Fruit fly (Drosophila melanogaster) whole organism, embryonic: ENCODE results near the gene Rpp20.

Experiments used
- Abd-B ChIP-seq: fragments of 200-800 bp; sonication (Bioruptor generic); optimal IDR thresholded peaks from 2 replicates; lab custom pipeline; 2018; ENCODE audit warnings: missing biosample characterization, mild to moderate bottlenecking, missing genetic modification characterization, moderate library complexity
- Bgb ChIP-seq: fragments of 200-800 bp; sonication (Bioruptor generic); IDR thresholded peaks from 2 replicates; pipeline ENCODE4 v1.3.6; 2022; ENCODE audit warnings: missing biosample characterization, missing genetic modification characterization; ENCODE audit not compliant: partially characterized antibody
- CG10267 ChIP-seq: fragments of 200-800 bp; sonication (Bioruptor generic); optimal IDR thresholded peaks from 2 replicates; lab custom pipeline; 2018; ENCODE audit warnings: missing biosample characterization, mild to moderate bottlenecking, missing genetic modification characterization, moderate library complexity
- CG10462 ChIP-seq: fragments of 200-800 bp; sonication (Bioruptor generic); optimal IDR thresholded peaks from 2 replicates; lab custom pipeline; 2016; ENCODE audit warnings: missing biosample characterization, missing genetic modification characterization
- CG10654 ChIP-seq: fragments of 200-800 bp; sonication (Bioruptor generic); optimal IDR thresholded peaks from 2 replicates; lab custom pipeline; 2016; ENCODE audit warnings: missing biosample characterization, missing genetic modification characterization
- CG11398 ChIP-seq: fragments of 200-800 bp; sonication (Bioruptor generic); optimal IDR thresholded peaks from 2 replicates; lab custom pipeline; 2016; ENCODE audit warnings: missing biosample characterization, missing genetic modification characterization
- CG12659 ChIP-seq: fragments of 200-800 bp; sonication (Bioruptor generic); optimal IDR thresholded peaks from 3 replicates; lab custom pipeline; 2017; ENCODE audit warnings: mild to moderate bottlenecking, missing biosample characterization, missing genetic modification reagents, missing genetic modification characterization
- CG13287 ChIP-seq: fragments of 200-800 bp; sonication (Bioruptor generic); IDR thresholded peaks from 2 replicates; pipeline ENCODE4 v1.3.6; 2022; ENCODE audit warnings: missing biosample characterization, missing genetic modification characterization; ENCODE audit not compliant: partially characterized antibody
- CG14441 ChIP-seq: fragments of 200-800 bp; sonication (Bioruptor generic); IDR thresholded peaks from 2 replicates; pipeline ENCODE4 v1.3.6; 2022; ENCODE audit warnings: missing biosample characterization, missing genetic modification characterization
- CG2120 ChIP-seq: fragments of 200-800 bp; sonication (Bioruptor generic); optimal IDR thresholded peaks from 3 replicates; lab custom pipeline; 2016; ENCODE audit warnings: missing biosample characterization, missing genetic modification characterization
- CG2202 ChIP-seq: fragments of 200-800 bp; sonication (Bioruptor generic); optimal IDR thresholded peaks from 2 replicates; lab custom pipeline; 2018; ENCODE audit warnings: missing biosample characterization, mild to moderate bottlenecking, missing genetic modification characterization
- CG3163 ChIP-seq: fragments of 200-800 bp; sonication (Bioruptor generic); optimal IDR thresholded peaks from 3 replicates; lab custom pipeline; 2016; ENCODE audit warnings: missing biosample characterization, missing genetic modification characterization
- CG3995 ChIP-seq: fragments of 200-800 bp; sonication (Bioruptor generic); optimal IDR thresholded peaks from 3 replicates; lab custom pipeline; 2016; ENCODE audit warnings: missing biosample characterization, missing genetic modification characterization
- CG4404 ChIP-seq: fragments of 200-800 bp; sonication (Bioruptor generic); IDR thresholded peaks from 2 replicates; pipeline ENCODE4 v1.3.6; 2022; ENCODE audit warnings: missing biosample characterization, missing genetic modification characterization
- CG6175 ChIP-seq: fragments of 200-800 bp; sonication (Bioruptor generic); IDR thresholded peaks from 3 replicates; pipeline ENCODE4 v1.3.6; 2022; ENCODE audit warnings: missing biosample characterization, missing genetic modification characterization
- CG6791 ChIP-seq: fragments of 200-800 bp; sonication (Bioruptor generic); IDR thresholded peaks from 3 replicates; pipeline ENCODE4 v1.3.6; 2022; ENCODE audit warnings: missing biosample characterization, missing genetic modification characterization; ENCODE audit not compliant: partially characterized antibody
- CG7786 ChIP-seq: fragments of 200-800 bp; sonication (Bioruptor generic); optimal IDR thresholded peaks from 2 replicates; lab custom pipeline; 2016; ENCODE audit warnings: missing biosample characterization, missing genetic modification characterization
- CG9609 ChIP-seq: fragments of 200-800 bp; sonication (Bioruptor generic); optimal IDR thresholded peaks from 3 replicates; lab custom pipeline; 2016; ENCODE audit warnings: missing biosample characterization, missing genetic modification characterization
- CoRest ChIP-seq: fragments of 200-800 bp; sonication (Bioruptor generic); optimal IDR thresholded peaks from 3 replicates; lab custom pipeline; 2018; ENCODE audit warnings: missing biosample characterization, mild to moderate bottlenecking, missing genetic modification characterization, moderate library complexity
- Dll ChIP-seq: fragments of 200-800 bp; sonication (Bioruptor generic); IDR thresholded peaks from 4 replicates; pipeline ENCODE4 v1.3.6; 2022; ENCODE audit warnings: missing biosample characterization, missing genetic modification characterization; ENCODE audit not compliant: partially characterized antibody
- Dref ChIP-seq: fragments of 200-800 bp; sonication (Bioruptor generic); IDR thresholded peaks from 2 replicates; pipeline ENCODE4 v1.3.6; 2022; ENCODE audit warnings: missing biosample characterization, missing genetic modification characterization
- E2f2 ChIP-seq: fragments of 200-800 bp; sonication (Bioruptor generic); IDR thresholded peaks from 2 replicates; pipeline ENCODE4 v1.3.6; 2022; ENCODE audit warnings: missing biosample characterization, missing genetic modification characterization
- Ets65A ChIP-seq: fragments of 200-800 bp; sonication (Bioruptor generic); peaks from one replicate; lab custom pipeline; 2016; ENCODE audit warnings: missing biosample characterization, missing genetic modification characterization
- Ets97D ChIP-seq: fragments of 200-800 bp; sonication (Bioruptor generic); optimal IDR thresholded peaks from 3 replicates; lab custom pipeline; 2016; ENCODE audit warnings: missing biosample characterization, missing genetic modification characterization
- Fer2 ChIP-seq: fragments of 200-800 bp; sonication (Bioruptor generic); optimal IDR thresholded peaks from 2 replicates; lab custom pipeline; 2018; ENCODE audit warnings: missing biosample characterization, mild to moderate bottlenecking, missing genetic modification characterization, moderate library complexity
- Lhr ChIP-seq: fragments of 200-800 bp; sonication (Bioruptor generic); optimal IDR thresholded peaks from 3 replicates; lab custom pipeline; 2017; ENCODE audit warnings: mild to moderate bottlenecking, missing biosample characterization, missing genetic modification reagents, missing genetic modification characterization
- NC2β ChIP-seq: fragments of 200-800 bp; sonication (Bioruptor generic); optimal IDR thresholded peaks from 2 replicates; lab custom pipeline; 2016; ENCODE audit warnings: missing biosample characterization, missing genetic modification characterization
- Oaz ChIP-seq: fragments of 200-800 bp; sonication (Bioruptor generic); IDR thresholded peaks from 2 replicates; pipeline ENCODE4 v1.3.6; 2022; ENCODE audit warnings: missing biosample characterization, missing genetic modification characterization
- Sry-β ChIP-seq: fragments of 200-800 bp; sonication (Bioruptor generic); optimal IDR thresholded peaks from 2 replicates; lab custom pipeline; 2018; ENCODE audit warnings: missing biosample characterization, mild to moderate bottlenecking, missing genetic modification characterization, moderate library complexity
- Sry-δ ChIP-seq: fragments of 200-800 bp; sonication (Bioruptor generic); optimal IDR thresholded peaks from 2 replicates; lab custom pipeline; 2016; ENCODE audit warnings: missing biosample characterization, missing genetic modification characterization
- Tbp ChIP-seq: fragments of >200 bp; optimal IDR thresholded peaks from 2 replicates; lab custom pipeline; 2018; ENCODE audit warnings: missing biosample characterization, missing genetic modification characterization
- amos ChIP-seq: fragments of 200-800 bp; sonication (Bioruptor generic); IDR thresholded peaks from 2 replicates; pipeline ENCODE4 v1.3.6; 2022; ENCODE audit warnings: missing biosample characterization, missing genetic modification characterization; ENCODE audit not compliant: partially characterized antibody
- dpn ChIP-seq, 2 experiments: fragments of 200-800 bp; sonication (Bioruptor generic); optimal IDR thresholded peaks; 3 replicates each; lab custom pipeline; 2016; ENCODE audit warnings: missing biosample characterization in 2 of 2, missing genetic modification characterization in 2 of 2
- ems ChIP-seq: fragments of 200-800 bp; sonication (Bioruptor generic); optimal IDR thresholded peaks from 3 replicates; lab custom pipeline; 2016; ENCODE audit warnings: missing biosample characterization, missing genetic modification characterization
- gfzf ChIP-seq: fragments of 200-800 bp; sonication (Bioruptor generic); optimal IDR thresholded peaks from 2 replicates; lab custom pipeline; 2016; ENCODE audit warnings: missing biosample characterization, mild to moderate bottlenecking, missing genetic modification characterization, moderate library complexity
- grau ChIP-seq: fragments of 200-800 bp; optimal IDR thresholded peaks from 3 replicates; lab custom pipeline; 2019; ENCODE audit warnings: missing biosample characterization, mild to moderate bottlenecking, missing genetic modification characterization, moderate library complexity
- ind ChIP-seq: fragments of 200-800 bp; sonication (Bioruptor generic); optimal IDR thresholded peaks from 3 replicates; lab custom pipeline; 2016; ENCODE audit warnings: missing biosample characterization, missing genetic modification characterization
- jigr1 ChIP-seq: fragments of 200-800 bp; sonication (Bioruptor generic); IDR thresholded peaks from 3 replicates; pipeline ENCODE4 v1.3.6; 2022; ENCODE audit warnings: missing biosample characterization, missing genetic modification characterization
- jing ChIP-seq: fragments of 200-800 bp; sonication (Bioruptor generic); optimal IDR thresholded peaks from 2 replicates; lab custom pipeline; 2018; ENCODE audit warnings: missing biosample characterization, mild to moderate bottlenecking, missing genetic modification characterization
- lab ChIP-seq: fragments of 200-800 bp; sonication (Bioruptor generic); optimal IDR thresholded peaks from 3 replicates; lab custom pipeline; 2017; ENCODE audit warnings: missing biosample characterization, missing genetic modification characterization, mild to moderate bottlenecking, moderate library complexity, missing genetic modification reagents
- nmo ChIP-seq: fragments of 200-800 bp; sonication (Bioruptor generic); optimal IDR thresholded peaks from 2 replicates; lab custom pipeline; 2018; ENCODE audit warnings: missing biosample characterization, mild to moderate bottlenecking, missing genetic modification characterization, moderate library complexity
- oc ChIP-seq: fragments of 200-800 bp; sonication (Bioruptor generic); optimal IDR thresholded peaks from 2 replicates; lab custom pipeline; 2018; ENCODE audit warnings: missing biosample characterization, mild to moderate bottlenecking, missing genetic modification characterization, moderate library complexity
- onecut ChIP-seq: fragments of 200-800 bp; sonication (Bioruptor generic); IDR thresholded peaks from 2 replicates; pipeline ENCODE4 v1.3.6; 2022; ENCODE audit warnings: missing biosample characterization, missing genetic modification characterization
- psq ChIP-seq: fragments of 200-800 bp; sonication (Bioruptor generic); optimal IDR thresholded peaks from 2 replicates; lab custom pipeline; 2017; ENCODE audit warnings: missing biosample characterization, missing genetic modification characterization
- pzg ChIP-seq: fragments of 200-800 bp; sonication (Bioruptor generic); optimal IDR thresholded peaks from 3 replicates; lab custom pipeline; 2018; ENCODE audit warnings: missing biosample characterization, mild to moderate bottlenecking, missing genetic modification characterization, moderate library complexity
- sens ChIP-seq: fragments of 200-800 bp; sonication (Bioruptor generic); peaks from one replicate; lab custom pipeline; 2016; ENCODE audit warnings: missing biosample characterization, missing genetic modification characterization
- stwl ChIP-seq: fragments of 200-800 bp; sonication (Bioruptor generic); optimal IDR thresholded peaks from 3 replicates; lab custom pipeline; 2018; ENCODE audit warnings: missing biosample characterization, mild to moderate bottlenecking, missing genetic modification characterization, moderate library complexity
- sug ChIP-seq: fragments of 200-800 bp; optimal IDR thresholded peaks from 2 replicates; lab custom pipeline; 2019; ENCODE audit warnings: missing biosample characterization, mild to moderate bottlenecking, missing genetic modification characterization, moderate library complexity
- trem ChIP-seq: fragments of 200-800 bp; optimal IDR thresholded peaks from 3 replicates; lab custom pipeline; 2019; ENCODE audit warnings: missing biosample characterization, mild to moderate bottlenecking, missing genetic modification characterization, moderate library complexity
- wor ChIP-seq: fragments of 200-800 bp; sonication (Bioruptor generic); IDR thresholded peaks from 2 replicates; pipeline ENCODE4 v1.3.6; 2022; ENCODE audit warnings: missing biosample characterization, missing genetic modification characterization
- zen ChIP-seq: fragments of 200-800 bp; sonication (Bioruptor generic); optimal IDR thresholded peaks from 3 replicates; lab custom pipeline; 2018; ENCODE audit warnings: missing biosample characterization, mild to moderate bottlenecking, missing genetic modification characterization, moderate library complexity

Gene Rpp20

dm6 chrX:19748565-19748964, 4.3 kb downstream of the Rpp20 start (continued):
- TF ChIP-seq Tbp (GFP tag; lab: Kevin White, UChicago) (no peak), psq (GFP tag; lab: Kevin White, UChicago) (no peak), Bgb (GFP tag; lab: Robert Waterston, UW) (peak; percentile 35; the same call in 1 of the 2 replicates), nmo (GFP tag; lab: Kevin White, UChicago) (peak; percentile 37), CG12659 (GFP tag; lab: Kevin White, UChicago) (peak; percentile 19), CG2120 (GFP tag; lab: Kevin White, UChicago) (peak; percentile 6), grau (tag; lab: Kevin White, UChicago) (peak; percentile 22), CG7786 (peak; percentile 25), zen (tag; lab: Kevin White, UChicago) (peak; percentile 19), jigr1 (GFP tag; lab: Robert Waterston, UW) (no peak), Abd-B (GFP tag; lab: Kevin White, UChicago) (peak; percentile 65), gfzf (peak; percentile 29), Ets97D (GFP tag; lab: Kevin White, UChicago) (peak; percentile 41), Ets65A (GFP tag; lab: Kevin White, UChicago) (peak; percentile 86), CG11398 (no peak), Fer2 (tag; lab: Kevin White, UChicago) (no peak), CG3163 (GFP tag; lab: Kevin White, UChicago) (no peak), jing (GFP tag; lab: Kevin White, UChicago) (no peak), CG4404 (no peak), CoRest (peak; percentile 54), wor (GFP tag; lab: Robert Waterston, UW) (no peak), NC2β (GFP tag; lab: Kevin White, UChicago) (peak; percentile 12), CG14441 (no peak), Oaz (GFP tag; lab: Robert Waterston, UW) (no peak), CG9609 (GFP tag; lab: Kevin White, UChicago) (no peak), sug (tag; lab: Kevin White, UChicago) (peak; percentile 35), ems (peak; percentile 17), CG3995 (GFP tag; lab: Kevin White, UChicago) (peak; percentile 67), CG6175 (GFP tag; lab: Robert Waterston, UW) (no peak), dpn (GFP tag; optimal IDR thresholded peaks at IDR 0.05; lab: Kevin White, UChicago) (peak in 1 of 2 experiments; percentile 8), stwl (tag; lab: Kevin White, UChicago) (peak; percentile 19), onecut (peak; percentile 53), pzg (peak; percentile 82), trem (peak; percentile 63), Dref (GFP tag; lab: Robert Waterston, UW) (peak; percentile 86), E2f2 (GFP tag; lab: Robert Waterston, UW) (peak; percentile 97), Dll (GFP tag; lab: Robert Waterston, UW) (peak; percentile 44; the same call in 1 of the 4 replicates), CG2202 (tag; lab: Kevin White, UChicago) (no peak), CG6791 (GFP tag; lab: Robert Waterston, UW) (peak; percentile 63; the same call in 2 of the 3 replicates), sens (peak; percentile 16), Lhr (GFP tag; lab: Kevin White, UChicago) (peak; percentile 18), ind (GFP tag; lab: Kevin White, UChicago) (peak; percentile 6), lab (peak; percentile 26), oc (no peak), CG10654 (GFP tag; lab: Kevin White, UChicago) (no peak), CG13287 (GFP tag; lab: Robert Waterston, UW) (peak; percentile 60), CG10462 (GFP tag; lab: Kevin White, UChicago) (no peak), CG10267 (tag; lab: Kevin White, UChicago) (peak; percentile 53), Sry-δ (peak; percentile 75), amos (GFP tag; lab: Robert Waterston, UW) (peak; percentile 51), Sry-β (GFP tag; lab: Kevin White, UChicago) (peak; percentile 62)
